Comparison of ENCODE assay signal across 1 fruit fly cellular context in genomic region chr3R:17072526-17073114, dm6.
TF ChIP-seq lines count a peak whose summit lies in the region.

Gene Ns1 (minus strand): TSS chr3R:17072675.
Gene mRpS11 (plus strand): TSS chr3R:17072732.

TF ChIP-seq in whole organism, embryonic, 481 proteins besides CTCF, POLR2A, EP300 and RAD21 (continued from another document and continues in another):
- TF ChIP-seq CG11085 (GFP tag; IDR thresholded peaks at IDR 0.05; lab: Robert Waterston, UW) (no peak), CG2120 (GFP tag; optimal IDR thresholded peaks at IDR 0.05; lab: Kevin White, UChicago) (peak; percentile 60), Xrp1 (GFP tag; IDR thresholded peaks at IDR 0.05; lab: Robert Waterston, UW) (peak; percentile 25; the same call in 1 of the 2 replicates), Atf-2 (GFP tag; optimal IDR thresholded peaks at IDR 0.05; lab: Kevin White, UChicago) (peak; percentile 2), CG14667 (GFP tag; IDR thresholded peaks at IDR 0.05; lab: Robert Waterston, UW) (no peak), CG6791 (GFP tag; IDR thresholded peaks at IDR 0.05; lab: Robert Waterston, UW; ENCODE audit: partially characterized antibody) (peak; percentile 52; the same call in 2 of the 3 replicates), rib (GFP tag; IDR thresholded peaks at IDR 0.05; lab: Robert Waterston, UW) (no peak), psq (GFP tag; optimal IDR thresholded peaks at IDR 0.05; lab: Kevin White, UChicago) (no peak), CG16863 (GFP tag; optimal IDR thresholded peaks at IDR 0.05; lab: Kevin White, UChicago) (no peak), trh (GFP tag; optimal IDR thresholded peaks at IDR 0.05; lab: Kevin White, UChicago) (no peak), CG4424 (GFP tag; optimal IDR thresholded peaks at IDR 0.05; lab: Kevin White, UChicago) (peak; percentile 37), Gug (GFP tag; IDR thresholded peaks at IDR 0.05; lab: Robert Waterston, UW) (no peak; the same call in 3 of the 4 replicates), CG10267 (tag; optimal IDR thresholded peaks at IDR 0.05; lab: Kevin White, UChicago) (peak; percentile 95), twi (tag; optimal IDR thresholded peaks at IDR 0.05; lab: Kevin White, UChicago) (peak; percentile 34), Ets97D (GFP tag; optimal IDR thresholded peaks at IDR 0.05; lab: Kevin White, UChicago) (peak; percentile 88), ash1 (GFP tag; optimal IDR thresholded peaks at IDR 0.05; lab: Kevin White, UChicago) (no peak), ssp (GFP tag; IDR thresholded peaks at IDR 0.05; lab: Robert Waterston, UW) (no peak), mam (GFP tag; optimal IDR thresholded peaks at IDR 0.05; lab: Kevin White, UChicago) (peak; percentile 13), CG8281 (tag; optimal IDR thresholded peaks at IDR 0.05; lab: Kevin White, UChicago) (no peak), CG8924 (tag; optimal IDR thresholded peaks at IDR 0.05; lab: Kevin White, UChicago) (peak; percentile 5), CG33213 (GFP tag; optimal IDR thresholded peaks at IDR 0.05; lab: Kevin White, UChicago) (peak; percentile 44), Deaf1 (tag; optimal IDR thresholded peaks at IDR 0.05; lab: Kevin White, UChicago) (no peak), Adf1 (GFP tag; IDR thresholded peaks at IDR 0.05; lab: Robert Waterston, UW) (no peak), dm (GFP tag; optimal IDR thresholded peaks at IDR 0.05; lab: Kevin White, UChicago) (peak; percentile 99), CG14965 (GFP tag; optimal IDR thresholded peaks at IDR 0.05; lab: Kevin White, UChicago; ENCODE audit: borderline replicate concordance) (no peak), H15 (GFP tag; IDR thresholded peaks at IDR 0.05; lab: Robert Waterston, UW) (no peak), wdn (GFP tag; IDR thresholded peaks at IDR 0.05; lab: Robert Waterston, UW) (no peak), CG15514 (GFP tag; optimal IDR thresholded peaks at IDR 0.05; lab: Kevin White, UChicago) (peak; percentile 79), CG1602 (GFP tag; optimal IDR thresholded peaks at IDR 0.05; lab: Kevin White, UChicago) (peak; percentile 4), CG4404 (GFP tag; IDR thresholded peaks at IDR 0.05; lab: Robert Waterston, UW) (no peak), emc (GFP tag; optimal IDR thresholded peaks at IDR 0.05; lab: Kevin White, UChicago) (no peak), vvl (GFP tag; IDR thresholded peaks at IDR 0.05; lab: Robert Waterston, UW) (peak; percentile 60), Hand (GFP tag; optimal IDR thresholded peaks at IDR 0.05; lab: Kevin White, UChicago) (no peak), zfh1 (GFP tag; IDR thresholded peaks at IDR 0.05; lab: Robert Waterston, UW) (0 out of 3 replicates have a peak, but pooled peaks have one; percentile 22), Spps (tag; optimal IDR thresholded peaks at IDR 0.05; lab: Kevin White, UChicago) (no peak), CG15073 (GFP tag; optimal IDR thresholded peaks at IDR 0.05; lab: Kevin White, UChicago) (no peak), prd (optimal IDR thresholded peaks at IDR 0.05; lab: Kevin White, UChicago) (no peak), prd (GFP tag; IDR thresholded peaks at IDR 0.05; lab: Robert Waterston, UW) (peak; percentile 43; the same call in 1 of the 3 replicates), Usf (GFP tag; optimal IDR thresholded peaks at IDR 0.05; lab: Kevin White, UChicago) (no peak), Rfx (GFP tag; IDR thresholded peaks at IDR 0.05; lab: Robert Waterston, UW) (peak; percentile 65), Ptx1 (GFP tag; IDR thresholded peaks at IDR 0.05; lab: Robert Waterston, UW) (no peak), sim (GFP tag; IDR thresholded peaks at IDR 0.05; lab: Robert Waterston, UW) (no peak), CG10462 (GFP tag; optimal IDR thresholded peaks at IDR 0.05; lab: Kevin White, UChicago) (no peak), CG14710 (tag; optimal IDR thresholded peaks at IDR 0.05; lab: Kevin White, UChicago) (peak; percentile 62), fru (optimal IDR thresholded peaks at IDR 0.05; lab: Kevin White, UChicago) (no peak), Stat92E (GFP tag; optimal IDR thresholded peaks at IDR 0.05; lab: Kevin White, UChicago) (peak in 1 of 3 experiments; percentile 27), CG1792 (GFP tag; optimal IDR thresholded peaks at IDR 0.05; lab: Kevin White, UChicago) (no peak), CG34422 (GFP tag; IDR thresholded peaks at IDR 0.05; lab: Robert Waterston, UW) (peak; percentile 87; the same call in 2 of the 3 replicates), ewg (GFP tag; optimal IDR thresholded peaks at IDR 0.05; lab: Kevin White, UChicago) (peak; percentile 20), CG7271 (tag; optimal IDR thresholded peaks at IDR 0.05; lab: Kevin White, UChicago) (no peak), PHDP (tag; optimal IDR thresholded peaks at IDR 0.05; lab: Kevin White, UChicago) (peak; percentile 9), gro (GFP tag; optimal IDR thresholded peaks at IDR 0.05; lab: Kevin White, UChicago) (peak; percentile 29), zf30C (GFP tag; optimal IDR thresholded peaks at IDR 0.05; lab: Kevin White, UChicago) (no peak), CG7928 (GFP tag; optimal IDR thresholded peaks at IDR 0.05; lab: Kevin White, UChicago) (no peak), CG12659 (GFP tag; optimal IDR thresholded peaks at IDR 0.05; lab: Kevin White, UChicago) (peak; percentile 69), ranshi (GFP tag; IDR thresholded peaks at IDR 0.05; lab: Robert Waterston, UW) (peak; percentile 45; the same call in 1 of the 2 replicates), shn (GFP tag; optimal IDR thresholded peaks at IDR 0.05; lab: Kevin White, UChicago) (peak; percentile 30), eve (GFP tag; optimal IDR thresholded peaks at IDR 0.05; lab: Kevin White, UChicago) (no peak), zen2 (GFP tag; IDR thresholded peaks at IDR 0.05; lab: Robert Waterston, UW; ENCODE audit: partially characterized antibody) (no peak), Sox102F (GFP tag; optimal IDR thresholded peaks at IDR 0.05; lab: Kevin White, UChicago) (no peak), Ravus (GFP tag; IDR thresholded peaks at IDR 0.05; lab: Robert Waterston, UW) (no peak), Hr3 (GFP tag; optimal IDR thresholded peaks at IDR 0.05; lab: Kevin White, UChicago) (peak; percentile 19), MBD-R2 (GFP tag; IDR thresholded peaks at IDR 0.05; lab: Robert Waterston, UW) (peak; percentile 92), YL-1 (GFP tag; optimal IDR thresholded peaks at IDR 0.05; lab: Kevin White, UChicago) (peak; percentile 100), zen (tag; optimal IDR thresholded peaks at IDR 0.05; lab: Kevin White, UChicago) (peak; percentile 16), tin (GFP tag; optimal IDR thresholded peaks at IDR 0.05; lab: Kevin White, UChicago) (peak; percentile 11), HLH4C (GFP tag; IDR thresholded peaks at IDR 0.05; lab: Robert Waterston, UW; ENCODE audit: partially characterized antibody) (no peak), CrebB (tag; optimal IDR thresholded peaks at IDR 0.05; lab: Kevin White, UChicago) (no peak), nau (GFP tag; optimal IDR thresholded peaks at IDR 0.05; lab: Kevin White, UChicago) (no peak), trem (tag; optimal IDR thresholded peaks at IDR 0.05; lab: Kevin White, UChicago) (peak; percentile 64), CG9215 (GFP tag; IDR thresholded peaks at IDR 0.05; lab: Robert Waterston, UW) (no peak), yki (optimal IDR thresholded peaks at IDR 0.05; lab: Kevin White, UChicago) (no peak), gsb (GFP tag; IDR thresholded peaks at IDR 0.05; lab: Robert Waterston, UW) (no peak), HLH54F (GFP tag; optimal IDR thresholded peaks at IDR 0.05; lab: Kevin White, UChicago) (peak; percentile 15), hth (optimal IDR thresholded peaks at IDR 0.05; lab: Kevin White, UChicago) (no peak), CG10979 (tag; optimal IDR thresholded peaks at IDR 0.05; lab: Kevin White, UChicago) (peak; percentile 15), otp (GFP tag; IDR thresholded peaks at IDR 0.05; lab: Robert Waterston, UW) (peak; percentile 15; the same call in 1 of the 3 replicates), pros (GFP tag; optimal IDR thresholded peaks at IDR 0.05; lab: Kevin White, UChicago) (no peak), CG1832 (GFP tag; optimal IDR thresholded peaks at IDR 0.05; lab: Kevin White, UChicago) (no peak), sna (GFP tag; IDR thresholded peaks at IDR 0.05; lab: Robert Waterston, UW; ENCODE audit: partially characterized antibody) (0 out of 2 replicates have a peak, but pooled peaks have one; percentile 17), nerfin-1 (tag; optimal IDR thresholded peaks at IDR 0.05; lab: Kevin White, UChicago) (peak; percentile 91), CG43689 (GFP tag; IDR thresholded peaks at IDR 0.05; lab: Robert Waterston, UW) (no peak), CG8089 (GFP tag; optimal IDR thresholded peaks at IDR 0.05; lab: Kevin White, UChicago) (no peak), Rx (GFP tag; IDR thresholded peaks at IDR 0.05; lab: Robert Waterston, UW) (no peak), CG12299 (tag; optimal IDR thresholded peaks at IDR 0.05; lab: Kevin White, UChicago) (peak; percentile 23), sug (tag; optimal IDR thresholded peaks at IDR 0.05; lab: Kevin White, UChicago) (peak; percentile 54), fd64A (GFP tag; optimal IDR thresholded peaks at IDR 0.05; lab: Kevin White, UChicago) (no peak), CG14441 (GFP tag; IDR thresholded peaks at IDR 0.05; lab: Robert Waterston, UW) (no peak), BEAF-32 (GFP tag; optimal IDR thresholded peaks at IDR 0.05; lab: Kevin White, UChicago) (peak; percentile 46), Side (GFP tag; optimal IDR thresholded peaks at IDR 0.05; lab: Kevin White, UChicago) (peak; percentile 57), Poxn (GFP tag; IDR thresholded peaks at IDR 0.05; lab: Robert Waterston, UW) (no peak), CG6683 (GFP tag; optimal IDR thresholded peaks at IDR 0.05; lab: Kevin White, UChicago) (peak; percentile 1), gem (tag; optimal IDR thresholded peaks at IDR 0.05; lab: Kevin White, UChicago) (no peak), disco-r (GFP tag; optimal IDR thresholded peaks at IDR 0.05; lab: Kevin White, UChicago) (peak; percentile 3), Mad (GFP tag; optimal IDR thresholded peaks at IDR 0.05; lab: Kevin White, UChicago) (peak; percentile 13), CG9932 (GFP tag; IDR thresholded peaks at IDR 0.05; lab: Robert Waterston, UW) (peak; percentile 64), CHES-1-like (GFP tag; optimal IDR thresholded peaks at IDR 0.05; lab: Kevin White, UChicago) (peak; percentile 54), CG2129 (GFP tag; IDR thresholded peaks at IDR 0.05; lab: Robert Waterston, UW; ENCODE audit: partially characterized antibody) (no peak), CG13894 (tag; optimal IDR thresholded peaks at IDR 0.05; lab: Kevin White, UChicago) (peak; percentile 20), Ada2b (GFP tag; IDR thresholded peaks at IDR 0.05; lab: Robert Waterston, UW) (no peak), Doc2 (GFP tag; IDR thresholded peaks at IDR 0.05; lab: Robert Waterston, UW) (no peak), CG30431 (GFP tag; optimal IDR thresholded peaks at IDR 0.05; lab: Kevin White, UChicago) (no peak), bcd (GFP tag; optimal IDR thresholded peaks at IDR 0.05; lab: Kevin White, UChicago) (peak; percentile 14), CG10543 (GFP tag; optimal IDR thresholded peaks at IDR 0.05; lab: Kevin White, UChicago) (peak; percentile 32), CG1529 (GFP tag; optimal IDR thresholded peaks at IDR 0.05; lab: Kevin White, UChicago) (no peak), ERR (GFP tag; optimal IDR thresholded peaks at IDR 0.05; lab: Kevin White, UChicago) (no peak), CG8290 (GFP tag; optimal IDR thresholded peaks at IDR 0.05; lab: Kevin White, UChicago) (no peak), CG8290 (tag; optimal IDR thresholded peaks at IDR 0.05; lab: Kevin White, UChicago) (peak in 1 of 2 experiments; percentile 72), hb (GFP tag; IDR thresholded peaks at IDR 0.05; lab: Robert Waterston, UW; ENCODE audit: partially characterized antibody) (no peak), HLHmδ (GFP tag; optimal IDR thresholded peaks at IDR 0.05; lab: Kevin White, UChicago) (no peak), HmgD (GFP tag; optimal IDR thresholded peaks at IDR 0.05; lab: Kevin White, UChicago) (no peak), sima (GFP tag; optimal IDR thresholded peaks at IDR 0.05; lab: Kevin White, UChicago) (no peak), Hmr (GFP tag; optimal IDR thresholded peaks at IDR 0.05; lab: Kevin White, UChicago) (peak; percentile 39), CG17802 (tag; optimal IDR thresholded peaks at IDR 0.05; lab: Kevin White, UChicago) (peak; percentile 10), CG4854 (GFP tag; optimal IDR thresholded peaks at IDR 0.05; lab: Kevin White, UChicago) (peak; percentile 3), CG1233 (GFP tag; optimal IDR thresholded peaks at IDR 0.05; lab: Kevin White, UChicago) (peak; percentile 22), grn (GFP tag; optimal IDR thresholded peaks at IDR 0.05; lab: Kevin White, UChicago) (no peak), Tbp (GFP tag; optimal IDR thresholded peaks at IDR 0.05; lab: Kevin White, UChicago) (no peak), Hr78 (GFP tag; optimal IDR thresholded peaks at IDR 0.05; lab: Kevin White, UChicago) (no peak), unc-4 (GFP tag; IDR thresholded peaks at IDR 0.05; lab: Robert Waterston, UW; ENCODE audit: partially characterized antibody) (no peak), knrl (GFP tag; IDR thresholded peaks at IDR 0.05; lab: Robert Waterston, UW; ENCODE audit: partially characterized antibody) (peak; percentile 30; the same call in 1 of the 3 replicates), mirr (GFP tag; optimal IDR thresholded peaks at IDR 0.05; lab: Kevin White, UChicago) (peak; percentile 38), CG18011 (GFP tag; optimal IDR thresholded peaks at IDR 0.05; lab: Kevin White, UChicago) (no peak), tna (GFP tag; IDR thresholded peaks at IDR 0.05; lab: Robert Waterston, UW; ENCODE audit: partially characterized antibody) (no peak), Nf-YB (GFP tag; optimal IDR thresholded peaks at IDR 0.05; lab: Kevin White, UChicago) (no peak), vfl (GFP tag; optimal IDR thresholded peaks at IDR 0.05; lab: Kevin White, UChicago) (peak; percentile 22), lola (GFP tag; optimal IDR thresholded peaks at IDR 0.05; lab: Kevin White, UChicago) (no peak), CG31441 (GFP tag; IDR thresholded peaks at IDR 0.05; lab: Robert Waterston, UW) (no peak), CG2889 (GFP tag; IDR thresholded peaks at IDR 0.05; lab: Robert Waterston, UW) (no peak), NFAT (GFP tag; IDR thresholded peaks at IDR 0.05; lab: Robert Waterston, UW) (peak; percentile 69; the same call in 1 of the 2 replicates), vnd (GFP tag; IDR thresholded peaks at IDR 0.05; lab: Robert Waterston, UW; ENCODE audit: partially characterized antibody) (no peak), Taf1 (GFP tag; IDR thresholded peaks at IDR 0.05; lab: Robert Waterston, UW) (no peak), tup (GFP tag; optimal IDR thresholded peaks at IDR 0.05; lab: Kevin White, UChicago) (no peak)
